Worm (Caenorhabditis elegans): Measurements from ENCODE around the gene zip-5.

zip-5 gene

DNA sequence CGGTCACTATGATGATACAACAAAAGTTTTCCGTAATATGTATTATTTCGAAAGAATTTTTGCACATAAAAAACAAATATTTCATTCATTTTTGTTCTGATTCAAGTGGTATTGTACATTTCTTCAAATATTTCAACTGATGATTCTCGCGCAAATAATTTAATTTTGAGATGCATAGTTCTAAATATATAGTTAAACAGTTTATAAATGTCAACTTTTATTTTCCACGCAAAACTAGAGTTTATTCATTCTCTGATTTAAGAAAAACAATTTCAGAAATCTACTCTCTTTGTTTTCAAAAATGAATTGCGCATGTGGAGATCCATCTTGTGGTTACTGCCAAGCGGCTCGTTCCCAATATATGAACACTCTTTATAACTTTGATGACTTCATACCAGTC, at the start of gene zip-5:
Gene zip-5 (plus strand): TSS at position 301 of the 400 bp plus-strand sequence.
- TF ChIP-seq nhr-237 (tag; optimal IDR thresholded peaks at IDR 0.05) (no peak), hlh-1 (tag; optimal IDR thresholded peaks at IDR 0.05) (no peak), nhr-2 (tag; optimal IDR thresholded peaks at IDR 0.05) (no peak), ceh-39 (tag; optimal IDR thresholded peaks at IDR 0.05) (no peak)

DNA sequence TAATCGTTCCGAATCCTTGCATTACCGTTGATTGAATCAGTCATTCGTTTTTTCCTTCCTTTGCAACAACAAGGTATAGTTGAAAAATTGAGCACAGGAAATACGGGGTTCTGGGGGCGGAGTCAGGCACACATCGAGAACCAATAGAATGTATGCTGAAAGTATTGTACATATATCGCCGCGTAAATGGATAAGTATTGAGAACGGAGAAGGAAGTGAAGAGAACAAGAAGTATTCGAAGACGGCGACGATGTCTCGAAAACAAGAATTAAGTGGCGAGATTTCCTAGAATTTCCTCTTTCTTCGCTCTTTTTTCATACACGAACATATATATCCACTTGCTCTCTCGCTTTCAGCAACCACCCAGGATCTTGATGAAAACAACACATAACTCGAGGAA, 43.3 kb upstream of the zip-5 start:
- TF ChIP-seq nhr-237 (tag; optimal IDR thresholded peaks at IDR 0.05) (no peak), nhr-2 (tag; optimal IDR thresholded peaks at IDR 0.05) (no peak)

- TF ChIP-seq sem-2 (GFP tag; optimal IDR thresholded peaks at IDR 0.05) = no peak
- TF ChIP-seq drap-1 (GFP tag; optimal IDR thresholded peaks at IDR 0.05) = no peak
- TF ChIP-seq ceh-83 (GFP tag; optimal IDR thresholded peaks at IDR 0.05) = no peak
- TF ChIP-seq mep-1 (tag; optimal IDR thresholded peaks at IDR 0.05) = no peak
- TF ChIP-seq lin-32 (GFP tag; optimal IDR thresholded peaks at IDR 0.05) = no peak
These were observed 34.8 kb upstream of the zip-5 start for ce11 chrV:13229538-13229937.

DNA sequence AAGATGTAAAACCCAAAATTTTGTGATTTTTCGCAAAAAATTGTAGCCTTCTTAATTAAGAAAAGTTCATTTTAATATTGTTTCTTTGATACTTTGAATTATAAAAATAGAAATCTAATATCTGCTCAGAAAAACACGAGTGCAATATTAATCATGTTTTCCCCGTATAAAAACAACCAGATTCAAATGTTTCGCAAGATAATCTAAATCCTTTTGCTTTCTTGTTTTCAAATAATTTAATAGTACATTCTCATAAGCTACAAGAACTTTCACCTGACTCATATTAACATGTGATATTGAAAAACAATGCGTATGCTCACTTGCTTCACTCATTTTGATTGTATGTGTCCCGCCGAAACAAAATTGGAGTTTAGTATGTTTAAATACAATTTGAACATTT, 29.0 kb upstream of the zip-5 start:
- no peak for TF ChIP-seq nhr-28 (tag; optimal IDR thresholded peaks at IDR 0.05)
- no peak for TF ChIP-seq mls-2 (tag; optimal IDR thresholded peaks at IDR 0.05)
- no peak for TF ChIP-seq lin-13 (tag; optimal IDR thresholded peaks at IDR 0.05)
- TF ChIP-seq unc-39 (tag; optimal IDR thresholded peaks at IDR 0.05) = no peak
- TF ChIP-seq lsy-2 (tag; optimal IDR thresholded peaks at IDR 0.05) = no peak
- no peak for TF ChIP-seq flh-1 (GFP tag; optimal IDR thresholded peaks at IDR 0.05)
- TF ChIP-seq ztf-11 (tag; optimal IDR thresholded peaks at IDR 0.05) = no peak
- no peak for TF ChIP-seq hlh-1 (tag; optimal IDR thresholded peaks at IDR 0.05)
- no peak for TF ChIP-seq pha-4 (tag; optimal IDR thresholded peaks at IDR 0.05)
- no peak for TF ChIP-seq mep-1 (tag; optimal IDR thresholded peaks at IDR 0.05)
- no peak for TF ChIP-seq snpc-4 (tag; optimal IDR thresholded peaks at IDR 0.05)
- TF ChIP-seq ceh-39 (tag; optimal IDR thresholded peaks at IDR 0.05) = no peak
- TF ChIP-seq cnd-1 (tag; optimal IDR thresholded peaks at IDR 0.05) = no peak
- no peak for TF ChIP-seq nhr-237 (tag; optimal IDR thresholded peaks at IDR 0.05)
- no peak for TF ChIP-seq unc-120 (tag; optimal IDR thresholded peaks at IDR 0.05; ENCODE audit: poor library complexity, severe bottlenecking)
- no peak for TF ChIP-seq ces-1 (GFP tag; optimal IDR thresholded peaks at IDR 0.05)
- no peak for TF ChIP-seq blmp-1 (tag; optimal IDR thresholded peaks at IDR 0.05)
- TF ChIP-seq nhr-76 (tag; optimal IDR thresholded peaks at IDR 0.05) = no peak
- no peak for TF ChIP-seq ham-2 (GFP tag; optimal IDR thresholded peaks at IDR 0.05)

DNA sequence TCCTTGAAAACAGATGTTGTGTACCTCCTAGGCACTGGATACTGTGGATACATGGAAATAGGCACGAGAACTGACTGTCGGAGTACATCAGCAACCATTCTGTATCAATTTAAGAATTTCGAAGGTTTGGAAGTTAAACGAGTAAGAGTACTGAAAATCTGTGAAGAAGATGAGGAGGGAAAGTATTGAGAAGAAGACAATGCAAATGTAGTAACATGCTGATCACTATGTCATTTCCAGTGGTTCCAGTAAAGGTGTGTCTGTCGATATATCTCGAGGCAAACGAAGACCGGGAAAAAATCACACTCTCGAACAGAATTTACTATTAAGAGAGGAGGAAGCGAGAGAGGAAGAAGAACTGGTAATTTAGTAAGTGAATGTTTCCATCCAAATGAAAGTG, 27.8 kb upstream of the zip-5 start, which contains the start of gene dmd-10:
Gene dmd-10 (minus strand): TSS at position 101 of the 400 bp plus-strand sequence.
- no peak for TF ChIP-seq M03D4.4 (tag; optimal IDR thresholded peaks at IDR 0.05)
- no peak for TF ChIP-seq unc-120 (tag; optimal IDR thresholded peaks at IDR 0.05; ENCODE audit: poor library complexity, severe bottlenecking)
- no peak for TF ChIP-seq snpc-4 (tag; optimal IDR thresholded peaks at IDR 0.05)
- no peak for TF ChIP-seq lin-13 (tag; optimal IDR thresholded peaks at IDR 0.05)
- no peak for TF ChIP-seq sem-2 (GFP tag; optimal IDR thresholded peaks at IDR 0.05)
- no peak for TF ChIP-seq ceh-43 (GFP tag; optimal IDR thresholded peaks at IDR 0.05)

DNA sequence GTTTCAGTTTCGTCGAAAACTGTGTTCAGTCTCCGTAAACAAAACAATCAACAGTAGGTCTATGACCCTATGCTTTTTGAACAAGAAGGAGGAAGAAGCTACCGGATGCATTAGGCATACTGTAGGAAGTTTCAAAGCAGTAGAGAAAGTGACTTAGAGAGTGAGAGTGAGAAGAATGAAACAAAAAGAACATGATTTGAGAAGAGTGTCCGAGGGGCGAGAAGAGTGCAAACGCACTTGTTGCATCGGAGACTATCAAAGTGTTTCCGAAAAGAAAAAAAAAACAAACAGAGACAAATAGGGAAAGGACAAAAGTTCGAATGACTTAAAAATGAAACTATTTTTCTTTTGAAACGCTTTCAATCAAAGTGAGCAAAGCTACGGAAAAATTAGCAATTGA, 21.1 kb upstream of the zip-5 start:
- TF ChIP-seq sptf-1 (tag; optimal IDR thresholded peaks at IDR 0.05) = no peak
- TF ChIP-seq blmp-1 (tag; optimal IDR thresholded peaks at IDR 0.05) = peak; percentile 35
- no peak for TF ChIP-seq ham-2 (GFP tag; optimal IDR thresholded peaks at IDR 0.05)

ce11 chrV:13249436-13249835, 14.9 kb upstream of the zip-5 start, which contains the start of gene odr-3:
Gene odr-3 (minus strand): TSS chrV:13249536.
- TF ChIP-seq lin-32 (GFP tag; optimal IDR thresholded peaks at IDR 0.05) = no peak
- no peak for TF ChIP-seq unc-120 (tag; optimal IDR thresholded peaks at IDR 0.05; ENCODE audit: poor library complexity, severe bottlenecking)
- no peak for TF ChIP-seq ham-2 (GFP tag; optimal IDR thresholded peaks at IDR 0.05)
- no peak for TF ChIP-seq nhr-237 (tag; optimal IDR thresholded peaks at IDR 0.05)
- no peak for TF ChIP-seq sem-2 (GFP tag; optimal IDR thresholded peaks at IDR 0.05)
- no peak for TF ChIP-seq lsy-2 (tag; optimal IDR thresholded peaks at IDR 0.05)
- no peak for TF ChIP-seq unc-39 (tag; optimal IDR thresholded peaks at IDR 0.05)
- no peak for TF ChIP-seq lin-13 (tag; optimal IDR thresholded peaks at IDR 0.05)
- TF ChIP-seq nhr-76 (tag; optimal IDR thresholded peaks at IDR 0.05) = no peak
- TF ChIP-seq mls-2 (tag; optimal IDR thresholded peaks at IDR 0.05) = no peak
- TF ChIP-seq pha-4 (tag; optimal IDR thresholded peaks at IDR 0.05) = no peak
- TF ChIP-seq elt-3 (tag; optimal IDR thresholded peaks at IDR 0.05) = no peak
- TF ChIP-seq mab-5 (tag; optimal IDR thresholded peaks at IDR 0.05) = no peak
- TF ChIP-seq flh-1 (GFP tag; optimal IDR thresholded peaks at IDR 0.05) = no peak

All from whole organism, mixed stage, embryonic.